Fruit fly (Drosophila melanogaster) whole organism, embryonic: ENCODE measurements around the gene CG4364.

Experiments used
- ATbp ChIP-seq: fragments of 200-800 bp; sonication (Bioruptor generic); optimal IDR thresholded peaks from 2 replicates; lab custom pipeline; 2017; ENCODE audit warnings: missing biosample characterization, mild to moderate bottlenecking, missing genetic modification characterization, missing genetic modification reagents
- B-H1 ChIP-seq: fragments of 200-800 bp; sonication (Bioruptor generic); IDR thresholded peaks from 3 replicates; pipeline ENCODE4 v1.3.6; 2022; ENCODE audit warnings: missing biosample characterization, missing genetic modification characterization
- CG10209 ChIP-seq: fragments of 200-800 bp; sonication (Bioruptor generic); optimal IDR thresholded peaks from 3 replicates; lab custom pipeline; 2017; ENCODE audit warnings: missing biosample characterization, mild to moderate bottlenecking, missing genetic modification characterization, missing genetic modification reagents
- CG11085 ChIP-seq: fragments of 200-800 bp; sonication (Bioruptor generic); IDR thresholded peaks from 2 replicates; pipeline ENCODE4 v1.3.6; 2022; ENCODE audit warnings: missing biosample characterization, missing genetic modification characterization
- CG11093 ChIP-seq: fragments of 200-800 bp; sonication (Bioruptor generic); IDR thresholded peaks from 3 replicates; pipeline ENCODE4 v1.3.6; 2022; ENCODE audit warnings: missing biosample characterization, missing genetic modification characterization
- CG11560 ChIP-seq: fragments of 200-800 bp; sonication (Bioruptor generic); IDR thresholded peaks from 3 replicates; pipeline ENCODE4 v1.3.6; 2022; ENCODE audit warnings: missing biosample characterization, missing genetic modification characterization
- CG12104 ChIP-seq: fragments of 200-800 bp; sonication (Bioruptor generic); optimal IDR thresholded peaks from 3 replicates; lab custom pipeline; 2016; ENCODE audit warnings: missing biosample characterization, missing genetic modification characterization
- CG3065 ChIP-seq: fragments of 200-800 bp; sonication (Bioruptor generic); optimal IDR thresholded peaks from 2 replicates; lab custom pipeline; 2016; ENCODE audit warnings: missing biosample characterization, missing genetic modification characterization
- CG3163 ChIP-seq: fragments of 200-800 bp; sonication (Bioruptor generic); optimal IDR thresholded peaks from 3 replicates; lab custom pipeline; 2016; ENCODE audit warnings: missing biosample characterization, missing genetic modification characterization
- CG4328 ChIP-seq: fragments of 200-800 bp; sonication (Bioruptor generic); optimal IDR thresholded peaks from 3 replicates; lab custom pipeline; 2017; ENCODE audit warnings: missing biosample characterization, missing genetic modification reagents, missing genetic modification characterization
- CG6791 ChIP-seq: fragments of 200-800 bp; sonication (Bioruptor generic); IDR thresholded peaks from 3 replicates; pipeline ENCODE4 v1.3.6; 2022; ENCODE audit warnings: missing biosample characterization, missing genetic modification characterization; ENCODE audit not compliant: partially characterized antibody
- CG7556 ChIP-seq: fragments of 200-800 bp; sonication (Bioruptor generic); optimal IDR thresholded peaks from 2 replicates; lab custom pipeline; 2017; ENCODE audit warnings: missing biosample characterization, mild to moderate bottlenecking, missing genetic modification characterization
- CG8089 ChIP-seq: fragments of 200-800 bp; sonication (Bioruptor generic); optimal IDR thresholded peaks from 3 replicates; lab custom pipeline; 2016; ENCODE audit warnings: missing biosample characterization, missing genetic modification characterization
- CG8388 ChIP-seq: fragments of 200-800 bp; sonication (Bioruptor generic); optimal IDR thresholded peaks from 2 replicates; lab custom pipeline; 2019; ENCODE audit warnings: missing biosample characterization, mild to moderate bottlenecking, missing genetic modification characterization, moderate library complexity
- CG9609 ChIP-seq: fragments of 200-800 bp; sonication (Bioruptor generic); optimal IDR thresholded peaks from 3 replicates; lab custom pipeline; 2016; ENCODE audit warnings: missing biosample characterization, missing genetic modification characterization
- Chrac-16 ChIP-seq: fragments of 200-800 bp; sonication (Bioruptor generic); optimal IDR thresholded peaks from 3 replicates; lab custom pipeline; 2016; ENCODE audit warnings: missing biosample characterization, missing genetic modification characterization
- CoRest ChIP-seq: fragments of 200-800 bp; sonication (Bioruptor generic); optimal IDR thresholded peaks from 3 replicates; lab custom pipeline; 2018; ENCODE audit warnings: missing biosample characterization, mild to moderate bottlenecking, missing genetic modification characterization, moderate library complexity
- CrebB ChIP-seq: fragments of 200-800 bp; sonication (Bioruptor generic); optimal IDR thresholded peaks from 3 replicates; lab custom pipeline; 2018; ENCODE audit warnings: missing biosample characterization, mild to moderate bottlenecking, missing genetic modification characterization
- Ets97D ChIP-seq: fragments of 200-800 bp; sonication (Bioruptor generic); optimal IDR thresholded peaks from 3 replicates; lab custom pipeline; 2016; ENCODE audit warnings: missing biosample characterization, missing genetic modification characterization
- HLH3B ChIP-seq: fragments of 200-800 bp; sonication (Bioruptor generic); IDR thresholded peaks from 2 replicates; pipeline ENCODE4 v1.3.6; 2022; ENCODE audit warnings: missing biosample characterization, missing genetic modification characterization
- HLH54F ChIP-seq: fragments of 200-800 bp; sonication (Bioruptor generic); optimal IDR thresholded peaks from 3 replicates; lab custom pipeline; 2016; ENCODE audit warnings: missing biosample characterization, missing genetic modification characterization
- HLHmδ ChIP-seq: fragments of 200-800 bp; sonication (Bioruptor generic); optimal IDR thresholded peaks from 2 replicates; lab custom pipeline; 2018; ENCODE audit warnings: missing biosample characterization, mild to moderate bottlenecking, missing genetic modification characterization, moderate library complexity
- Hand ChIP-seq: fragments of 200-800 bp; sonication (Bioruptor generic); optimal IDR thresholded peaks from 2 replicates; lab custom pipeline; 2017; ENCODE audit warnings: mild to moderate bottlenecking, missing biosample characterization, missing genetic modification reagents, missing genetic modification characterization
- Hey ChIP-seq: fragments of 200-800 bp; sonication (Bioruptor generic); optimal IDR thresholded peaks from 3 replicates; lab custom pipeline; 2018; ENCODE audit warnings: missing biosample characterization, mild to moderate bottlenecking, missing genetic modification characterization
- Hr3 ChIP-seq: fragments of 200-800 bp; sonication (Bioruptor generic); optimal IDR thresholded peaks from 3 replicates; lab custom pipeline; 2016; ENCODE audit warnings: missing biosample characterization, missing genetic modification characterization
- Hr39 ChIP-seq: fragments of >200 bp; optimal IDR thresholded peaks from 2 replicates; lab custom pipeline; 2017
- Ptx1 ChIP-seq: fragments of 200-800 bp; sonication (Bioruptor generic); IDR thresholded peaks from 2 replicates; pipeline ENCODE4 v1.3.6; 2022; ENCODE audit warnings: missing biosample characterization, missing genetic modification characterization
- Usf ChIP-seq: fragments of 200-800 bp; sonication (Bioruptor generic); optimal IDR thresholded peaks from 2 replicates; lab custom pipeline; 2017; ENCODE audit warnings: missing genotype, missing biosample characterization, missing genetic modification characterization
- ab ChIP-seq: fragments of 200-800 bp; sonication (Bioruptor generic); optimal IDR thresholded peaks from 2 replicates; lab custom pipeline; 2016; ENCODE audit warnings: missing biosample characterization, missing genetic modification characterization
- ap ChIP-seq: fragments of 200-800 bp; sonication (Bioruptor generic); IDR thresholded peaks from 2 replicates; pipeline ENCODE4 v1.3.6; 2022; ENCODE audit warnings: missing biosample characterization, missing genetic modification characterization
- ato ChIP-seq: fragments of 200-800 bp; sonication (Bioruptor generic); IDR thresholded peaks from 2 replicates; pipeline ENCODE4 v1.3.6; 2022; ENCODE audit warnings: missing biosample characterization, missing genetic modification characterization; ENCODE audit not compliant: partially characterized antibody
- bcd ChIP-seq: fragments of 200-800 bp; sonication (Bioruptor generic); optimal IDR thresholded peaks from 2 replicates; lab custom pipeline; 2017; ENCODE audit warnings: missing biosample characterization, mild to moderate bottlenecking, missing genetic modification characterization
- cas ChIP-seq: fragments of 200-800 bp; sonication (Bioruptor generic); IDR thresholded peaks from 2 replicates; pipeline ENCODE4 v1.3.6; 2022; ENCODE audit warnings: missing biosample characterization, missing genetic modification characterization
- crol ChIP-seq: fragments of 200-800 bp; sonication (Bioruptor generic); IDR thresholded peaks from 2 replicates; pipeline ENCODE4 v1.3.6; 2022; ENCODE audit warnings: missing biosample characterization, missing genetic modification characterization
- dan ChIP-seq: fragments of 200-800 bp; sonication (Bioruptor generic); IDR thresholded peaks from 2 replicates; pipeline ENCODE4 v1.3.6; 2022; ENCODE audit warnings: missing biosample characterization, missing genetic modification characterization
- eyg ChIP-seq: fragments of 200-800 bp; sonication (Bioruptor generic); optimal IDR thresholded peaks from 3 replicates; lab custom pipeline; 2016; ENCODE audit warnings: missing biosample characterization, missing genetic modification characterization
- grau ChIP-seq: fragments of 200-800 bp; optimal IDR thresholded peaks from 3 replicates; lab custom pipeline; 2019; ENCODE audit warnings: missing biosample characterization, mild to moderate bottlenecking, missing genetic modification characterization, moderate library complexity
- h ChIP-seq: fragments of >200 bp; optimal IDR thresholded peaks from 2 replicates; lab custom pipeline; 2017
- ham ChIP-seq: fragments of 200-800 bp; sonication (Bioruptor generic); IDR thresholded peaks from 2 replicates; pipeline ENCODE4 v1.3.6; 2022; ENCODE audit warnings: missing biosample characterization, missing genetic modification characterization
- lmd ChIP-seq: fragments of 200-800 bp; sonication (Bioruptor generic); IDR thresholded peaks from 2 replicates; pipeline ENCODE4 v1.3.6; 2022; ENCODE audit warnings: missing biosample characterization, missing genetic modification characterization
- luna ChIP-seq: fragments of 200-800 bp; sonication (Bioruptor generic); optimal IDR thresholded peaks from 2 replicates; lab custom pipeline; 2016; ENCODE audit warnings: missing biosample characterization, missing genetic modification characterization
- oc ChIP-seq: fragments of 200-800 bp; sonication (Bioruptor generic); optimal IDR thresholded peaks from 2 replicates; lab custom pipeline; 2018; ENCODE audit warnings: missing biosample characterization, mild to moderate bottlenecking, missing genetic modification characterization, moderate library complexity
- prd ChIP-seq, 3 experiments: fragments of >200 bp in 2 of 3; fragments of 200-800 bp in 1 of 3; sonication (Bioruptor generic) in 1 of 3; optimal IDR thresholded peaks in 2 of 3; IDR thresholded peaks in 1 of 3; 2 replicates in 2 of 3; 3 replicates in 1 of 3; pipeline versions ENCODE4 v1.3.6 to Lab custom; 2017 to 2022; ENCODE audit warnings: missing biosample characterization in 1 of 3, missing genetic modification characterization in 1 of 3
- sens-2 ChIP-seq: fragments of 200-800 bp; sonication (Bioruptor generic); IDR thresholded peaks from 2 replicates; pipeline ENCODE4 v1.3.6; 2022; ENCODE audit warnings: missing biosample characterization, missing genetic modification characterization
- sisA ChIP-seq: fragments of 200-800 bp; sonication (Bioruptor generic); IDR thresholded peaks from 2 replicates; pipeline ENCODE4 v1.3.6; 2022; ENCODE audit warnings: missing biosample characterization, missing genetic modification characterization
- slp2 ChIP-seq: fragments of 200-800 bp; sonication (Bioruptor generic); optimal IDR thresholded peaks from 2 replicates; lab custom pipeline; 2016; ENCODE audit warnings: missing biosample characterization, missing genetic modification characterization
- sna ChIP-seq: fragments of 200-800 bp; sonication (Bioruptor generic); IDR thresholded peaks from 2 replicates; pipeline ENCODE4 v1.3.6; 2022; ENCODE audit warnings: missing biosample characterization, missing genetic modification characterization; ENCODE audit not compliant: partially characterized antibody
- so ChIP-seq: fragments of 200-800 bp; sonication (Bioruptor generic); IDR thresholded peaks from 3 replicates; pipeline ENCODE4 v1.3.6; 2022; ENCODE audit warnings: missing biosample characterization, missing genetic modification characterization
- tin ChIP-seq: fragments of 200-800 bp; sonication (Bioruptor generic); optimal IDR thresholded peaks from 3 replicates; lab custom pipeline; 2016; ENCODE audit warnings: missing biosample characterization, missing genetic modification characterization
- toy ChIP-seq: fragments of 200-800 bp; sonication (Bioruptor generic); IDR thresholded peaks from 2 replicates; pipeline ENCODE4 v1.3.6; 2022; ENCODE audit warnings: missing biosample characterization, missing genetic modification characterization
- wek ChIP-seq: fragments of 200-800 bp; sonication (Bioruptor generic); optimal IDR thresholded peaks from 3 replicates; lab custom pipeline; 2018; ENCODE audit warnings: missing biosample characterization, mild to moderate bottlenecking, missing genetic modification characterization, moderate library complexity
- zf30C ChIP-seq: fragments of 200-800 bp; sonication (Bioruptor generic); optimal IDR thresholded peaks from 3 replicates; lab custom pipeline; 2018; ENCODE audit warnings: missing biosample characterization, mild to moderate bottlenecking, missing genetic modification characterization

Gene CG4364

dm6 chr2L:9758856-9759255, 47.8 kb upstream of the CG4364 start (continued):
- TF ChIP-seq wek (no peak), sna (GFP tag; lab: Robert Waterston, UW) (peak; percentile 87), cas (GFP tag; lab: Robert Waterston, UW) (peak; percentile 60; the same call in 1 of the 2 replicates), CG6791 (GFP tag; lab: Robert Waterston, UW) (peak; percentile 94), ATbp (GFP tag; lab: Kevin White, UChicago) (no peak), lmd (GFP tag; lab: Robert Waterston, UW) (peak; percentile 65; the same call in 1 of the 2 replicates), crol (peak; percentile 99), grau (tag; lab: Kevin White, UChicago) (peak; percentile 58), Hr3 (GFP tag; lab: Kevin White, UChicago) (peak; percentile 42), CG7556 (no peak), so (GFP tag; lab: Robert Waterston, UW) (0 out of 3 replicates have a peak, but pooled peaks have one; percentile 24), Hr39 (lab: Kevin White, UChicago) (no peak), h (lab: Kevin White, UChicago) (no peak), CG4328 (GFP tag; lab: Kevin White, UChicago) (peak; percentile 11), sisA (peak; percentile 68), toy (GFP tag; lab: Robert Waterston, UW) (0 out of 2 replicates have a peak, but pooled peaks have one; percentile 14), CG8089 (GFP tag; lab: Kevin White, UChicago) (no peak), CG10209 (peak; percentile 35), HLH3B (peak; percentile 62), CG3163 (GFP tag; lab: Kevin White, UChicago) (peak; percentile 27), Usf (GFP tag; lab: Kevin White, UChicago) (no peak), CG8388 (GFP tag; lab: Kevin White, UChicago) (no peak), CrebB (tag; lab: Kevin White, UChicago) (no peak), ham (GFP tag; lab: Robert Waterston, UW) (peak; percentile 9; the same call in 1 of the 2 replicates), Hey (peak; percentile 37), zf30C (GFP tag; lab: Kevin White, UChicago) (peak; percentile 42), Ets97D (GFP tag; lab: Kevin White, UChicago) (peak; percentile 53), CG11560 (peak; percentile 71; the same call in 2 of the 3 replicates), Chrac-16 (peak; percentile 46), Ptx1 (GFP tag; lab: Robert Waterston, UW) (peak; percentile 65), bcd (GFP tag; lab: Kevin White, UChicago) (peak; percentile 63), tin (peak; percentile 47), CG11085 (GFP tag; lab: Robert Waterston, UW) (peak; percentile 77), CG9609 (GFP tag; lab: Kevin White, UChicago) (peak; percentile 66), prd (optimal IDR thresholded peaks at IDR 0.05; lab: Kevin White, UChicago) (no peak), prd (GFP tag; IDR thresholded peaks at IDR 0.05; lab: Robert Waterston, UW) (peak; percentile 88), CG12104 (GFP tag; lab: Kevin White, UChicago) (no peak), sens-2 (GFP tag; lab: Robert Waterston, UW) (0 out of 2 replicates have a peak, but pooled peaks have one; percentile 6), HLH54F (GFP tag; lab: Kevin White, UChicago) (peak; percentile 69), CG11093 (GFP tag; lab: Robert Waterston, UW) (no peak), oc (tag; lab: Kevin White, UChicago) (peak; percentile 42), CG3065 (peak; percentile 30), dan (no peak), HLHmδ (GFP tag; lab: Kevin White, UChicago) (peak; percentile 57), ato (GFP tag; lab: Robert Waterston, UW) (peak; percentile 89), ap (GFP tag; lab: Robert Waterston, UW) (no peak), ab (GFP tag; lab: Kevin White, UChicago) (no peak), slp2 (GFP tag; lab: Kevin White, UChicago) (no peak), Hand (GFP tag; lab: Kevin White, UChicago) (no peak), eyg (no peak), luna (GFP tag; lab: Kevin White, UChicago) (peak; percentile 40), CoRest (peak; percentile 70), B-H1 (GFP tag; lab: Robert Waterston, UW) (peak; percentile 34; the same call in 2 of the 3 replicates)
